Fruit fly (Drosophila melanogaster): Measurements from ENCODE around the gene spoon.

Gene spoon

DNA sequence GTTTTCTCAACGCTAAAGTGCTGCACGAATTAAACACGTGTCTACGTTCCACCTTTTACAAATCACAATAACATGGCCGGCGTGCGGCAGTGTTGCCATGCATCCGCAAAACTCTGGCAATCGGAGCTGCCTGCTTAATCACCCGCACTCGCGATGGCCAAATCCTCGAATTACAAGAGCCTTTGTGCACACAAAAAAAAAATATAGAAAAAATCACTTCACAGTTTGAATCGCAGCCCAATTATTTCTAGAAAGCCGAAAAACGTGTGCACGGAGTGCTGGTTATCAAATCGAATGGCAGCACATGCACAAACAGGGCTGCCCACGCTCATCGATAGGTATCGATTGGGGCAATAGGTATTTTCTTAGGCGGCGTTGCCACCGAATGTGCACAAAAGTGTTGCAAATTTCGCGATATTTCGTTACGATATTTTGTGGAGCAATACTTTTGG, at the start of gene spoon (continued):
- TF ChIP-seq otp (GFP tag; IDR thresholded peaks at IDR 0.05) (0 out of 3 replicates have a peak, but pooled peaks have one; percentile 17), CG31224 (GFP tag; IDR thresholded peaks at IDR 0.05) (0 out of 2 replicates have a peak, but pooled peaks have one; percentile 11), CG13287 (GFP tag; IDR thresholded peaks at IDR 0.05; ENCODE audit: partially characterized antibody) (peak; percentile 91), Sox102F (GFP tag; optimal IDR thresholded peaks at IDR 0.05) (no peak), NfI (GFP tag; optimal IDR thresholded peaks at IDR 0.05) (peak; percentile 43), nom (GFP tag; optimal IDR thresholded peaks at IDR 0.05) (no peak), CG15514 (GFP tag; optimal IDR thresholded peaks at IDR 0.05) (peak; percentile 67), CG7556 (GFP tag; optimal IDR thresholded peaks at IDR 0.05) (no peak), fd64A (GFP tag; optimal IDR thresholded peaks at IDR 0.05) (no peak), ro (GFP tag; IDR thresholded peaks at IDR 0.05) (no peak), twi (tag; optimal IDR thresholded peaks at IDR 0.05) (no peak), CG30020 (tag; optimal IDR thresholded peaks at IDR 0.05) (no peak), CG17385 (GFP tag; optimal IDR thresholded peaks at IDR 0.05) (no peak), CG3065 (GFP tag; optimal IDR thresholded peaks at IDR 0.05) (no peak), Antp (GFP tag; optimal IDR thresholded peaks at IDR 0.05) (peak; percentile 45), zen2 (GFP tag; IDR thresholded peaks at IDR 0.05; ENCODE audit: partially characterized antibody) (peak; percentile 92), CG7271 (tag; optimal IDR thresholded peaks at IDR 0.05) (no peak), CG9727 (GFP tag; optimal IDR thresholded peaks at IDR 0.05) (no peak), CG31365 (tag; optimal IDR thresholded peaks at IDR 0.05) (no peak), fd102C (GFP tag; optimal IDR thresholded peaks at IDR 0.05) (no peak), Kr (GFP tag; optimal IDR thresholded peaks at IDR 0.05) (no peak), CG11456 (GFP tag; IDR thresholded peaks at IDR 0.05) (peak; percentile 78; the same call in 2 of the 3 replicates), amos (GFP tag; IDR thresholded peaks at IDR 0.05; ENCODE audit: partially characterized antibody) (peak; percentile 98), Atf-2 (GFP tag; optimal IDR thresholded peaks at IDR 0.05) (no peak), B-H1 (GFP tag; IDR thresholded peaks at IDR 0.05) (no peak), CG2889 (GFP tag; IDR thresholded peaks at IDR 0.05) (no peak), Hmx (GFP tag; optimal IDR thresholded peaks at IDR 0.05) (no peak), CG2875 (GFP tag; optimal IDR thresholded peaks at IDR 0.05) (no peak), phol (tag; optimal IDR thresholded peaks at IDR 0.05) (peak; percentile 85), D (optimal IDR thresholded peaks at IDR 0.05) (no peak), D (GFP tag; optimal IDR thresholded peaks at IDR 0.05) (no peak), CG13894 (tag; optimal IDR thresholded peaks at IDR 0.05) (no peak), pho (GFP tag; optimal IDR thresholded peaks at IDR 0.05) (peak; percentile 65), CG11504 (tag; optimal IDR thresholded peaks at IDR 0.05) (no peak), CG11695 (GFP tag; IDR thresholded peaks at IDR 0.05) (no peak), CG14667 (GFP tag; IDR thresholded peaks at IDR 0.05) (0 out of 2 replicates have a peak, but pooled peaks have one; percentile 15), CG42726 (GFP tag; IDR thresholded peaks at IDR 0.05; ENCODE audit: partially characterized antibody) (peak; percentile 97), Dp (GFP tag; optimal IDR thresholded peaks at IDR 0.05) (peak; percentile 16), mirr (GFP tag; optimal IDR thresholded peaks at IDR 0.05) (no peak), ken (GFP tag; IDR thresholded peaks at IDR 0.05) (no peak), hbn (GFP tag; IDR thresholded peaks at IDR 0.05; ENCODE audit: partially characterized antibody) (peak; percentile 85), sob (GFP tag; IDR thresholded peaks at IDR 0.05) (peak; percentile 53), CG18619 (GFP tag; optimal IDR thresholded peaks at IDR 0.05) (no peak), exex (tag; optimal IDR thresholded peaks at IDR 0.05) (no peak), CG18599 (GFP tag; optimal IDR thresholded peaks at IDR 0.05) (no peak), CG10959 (GFP tag; IDR thresholded peaks at IDR 0.05) (no peak), zfh1 (GFP tag; IDR thresholded peaks at IDR 0.05) (peak; percentile 34; the same call in 1 of the 3 replicates), so (GFP tag; IDR thresholded peaks at IDR 0.05) (no peak), Hey (tag; optimal IDR thresholded peaks at IDR 0.05) (peak; percentile 38), Aef1 (GFP tag; IDR thresholded peaks at IDR 0.05) (peak; percentile 24; the same call in 1 of the 3 replicates)
